Worm (Caenorhabditis elegans) whole organism, young adult: ENCODE data around the gene Y43D4A.6.

Experiments
- F52B5.7 ChIP-seq: sonication (generic microtip); optimal IDR thresholded peaks from 2 replicates; lab custom pipeline; 2016; ENCODE audit warnings: mild to moderate bottlenecking, missing genetic modification characterization, missing compliant biosample characterization
- efl-1 ChIP-seq: fragments of 150-350 bp; optimal IDR thresholded peaks from 2 replicates; lab custom pipeline; 2014; ENCODE audit warnings: missing biosample characterization, missing genetic modification reagents, missing genetic modification characterization
- nhr-27 ChIP-seq: fragments of 200-800 bp; sonication (Bioruptor generic); optimal IDR thresholded peaks from 2 replicates; lab custom pipeline; 2018; ENCODE audit warnings: mild to moderate bottlenecking, missing genetic modification characterization, moderate library complexity, missing compliant biosample characterization
- snpc-4 ChIP-seq, 5 experiments: fragments of 150-350 bp in 1 of 5; sonication (generic microtip) in 4 of 5; optimal IDR thresholded peaks; 2 replicates each; lab custom pipeline; 2014 to 2018; ENCODE audit warnings: missing genetic modification characterization in 5 of 5, missing biosample characterization in 3 of 5, antibody characterized with exemption in 2 of 5, mild to moderate bottlenecking in 2 of 5, missing compliant biosample characterization in 2 of 5, missing genotype in 2 of 5, moderate library complexity in 2 of 5, missing genetic modification reagents in 1 of 5

DNA sequence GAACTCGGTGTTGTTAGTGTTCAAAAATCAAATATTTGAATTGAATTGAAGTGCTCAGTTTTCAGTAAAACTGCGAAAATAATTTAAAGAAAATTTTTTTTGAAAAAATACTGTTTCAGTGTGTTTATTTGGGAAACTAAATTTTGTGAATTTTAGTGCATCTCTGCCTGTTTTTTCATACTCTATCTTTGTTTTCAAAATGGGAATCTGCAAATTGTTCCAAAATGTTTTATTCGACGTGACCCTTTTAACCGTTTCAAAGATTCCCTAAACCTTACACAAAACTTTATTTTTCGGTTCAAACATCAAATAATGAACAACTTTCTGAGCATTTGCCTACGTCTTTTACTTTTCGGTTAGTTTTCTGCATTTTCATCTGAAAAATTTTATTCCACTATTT, 42.8 kb downstream of the Y43D4A.6 start, which contains the start of gene Y116A8A.7:
- TF ChIP-seq snpc-4 (GFP tag; optimal IDR thresholded peaks at IDR 0.05; lab: Kevin White, UChicago): no peak
- peak in 1 of 4 experiments; percentile 24 for TF ChIP-seq snpc-4 (tag; optimal IDR thresholded peaks at IDR 0.05; lab: Kevin White, UChicago)
- TF ChIP-seq nhr-27 (tag; lab: Kevin White, UChicago): no peak
- no peak for TF ChIP-seq efl-1 (GFP tag; lab: Kevin White, UChicago)
- no peak for TF ChIP-seq F52B5.7 (tag; lab: Kevin White, UChicago)
